Fruit fly (Drosophila melanogaster) whole organism, embryonic: ENCODE results near the gene BORCS5.

Experiments used
- B-H2 ChIP-seq: fragments of 200-800 bp; sonication (Bioruptor generic); optimal IDR thresholded peaks from 2 replicates; lab custom pipeline; 2018; ENCODE audit warnings: missing biosample characterization, mild to moderate bottlenecking, missing genetic modification characterization
- CG10321 ChIP-seq: fragments of 200-800 bp; sonication (Bioruptor generic); IDR thresholded peaks from 2 replicates; pipeline ENCODE4 v1.3.6; 2022; ENCODE audit warnings: missing biosample characterization, missing genetic modification characterization
- CG15011 ChIP-seq: fragments of 200-800 bp; sonication (Bioruptor generic); optimal IDR thresholded peaks from 3 replicates; lab custom pipeline; 2018; ENCODE audit warnings: missing biosample characterization, mild to moderate bottlenecking, missing genetic modification characterization
- CG15073 ChIP-seq: fragments of 200-800 bp; sonication (Bioruptor generic); optimal IDR thresholded peaks from 2 replicates; lab custom pipeline; 2016; ENCODE audit warnings: missing biosample characterization, missing genetic modification characterization
- CG16815 ChIP-seq: fragments of 200-800 bp; sonication (Bioruptor generic); optimal IDR thresholded peaks from 3 replicates; lab custom pipeline; 2017; ENCODE audit warnings: missing biosample characterization, mild to moderate bottlenecking, missing genetic modification characterization
- CG17359 ChIP-seq: fragments of 200-800 bp; sonication (Bioruptor generic); optimal IDR thresholded peaks from 3 replicates; lab custom pipeline; 2018; ENCODE audit warnings: missing biosample characterization, mild to moderate bottlenecking, missing genetic modification characterization, moderate library complexity
- CG17802 ChIP-seq: fragments of 200-800 bp; sonication (Bioruptor generic); optimal IDR thresholded peaks from 2 replicates; lab custom pipeline; 2018; ENCODE audit warnings: missing biosample characterization, mild to moderate bottlenecking, missing genetic modification characterization, moderate library complexity
- CG1792 ChIP-seq: fragments of 200-800 bp; sonication (Bioruptor generic); optimal IDR thresholded peaks from 2 replicates; lab custom pipeline; 2016; ENCODE audit warnings: missing biosample characterization, missing genetic modification characterization
- CG3995 ChIP-seq: fragments of 200-800 bp; sonication (Bioruptor generic); optimal IDR thresholded peaks from 3 replicates; lab custom pipeline; 2016; ENCODE audit warnings: missing biosample characterization, missing genetic modification characterization
- CG4282 ChIP-seq: fragments of 200-800 bp; sonication (Bioruptor generic); optimal IDR thresholded peaks from 2 replicates; lab custom pipeline; 2016; ENCODE audit warnings: missing biosample characterization, missing genetic modification characterization
- CG4328 ChIP-seq: fragments of 200-800 bp; sonication (Bioruptor generic); optimal IDR thresholded peaks from 3 replicates; lab custom pipeline; 2017; ENCODE audit warnings: missing biosample characterization, missing genetic modification reagents, missing genetic modification characterization
- CG6689 ChIP-seq: fragments of 200-800 bp; sonication (Bioruptor generic); IDR thresholded peaks from 2 replicates; pipeline ENCODE4 v1.3.6; 2022; ENCODE audit warnings: missing biosample characterization, missing genetic modification characterization
- CG7745 ChIP-seq: fragments of 200-800 bp; sonication (Bioruptor generic); optimal IDR thresholded peaks from 2 replicates; lab custom pipeline; 2018; ENCODE audit warnings: missing biosample characterization, mild to moderate bottlenecking, missing genetic modification characterization, moderate library complexity
- CG9437 ChIP-seq: fragments of 200-800 bp; sonication (Bioruptor generic); optimal IDR thresholded peaks from 2 replicates; lab custom pipeline; 2018; ENCODE audit warnings: missing biosample characterization, mild to moderate bottlenecking, missing genetic modification characterization
- Dad ChIP-seq: fragments of 200-800 bp; sonication (Bioruptor generic); optimal IDR thresholded peaks from 3 replicates; lab custom pipeline; 2016; ENCODE audit warnings: missing biosample characterization, missing genetic modification characterization
- Dbx ChIP-seq: fragments of 200-800 bp; sonication (Bioruptor generic); IDR thresholded peaks from 3 replicates; pipeline ENCODE4 v1.3.6; 2022; ENCODE audit warnings: missing biosample characterization, missing genetic modification characterization
- Dip3 ChIP-seq: fragments of 200-800 bp; sonication (Bioruptor generic); optimal IDR thresholded peaks from 3 replicates; lab custom pipeline; 2016; ENCODE audit warnings: missing biosample characterization, missing genetic modification characterization
- Fer2 ChIP-seq: fragments of 200-800 bp; sonication (Bioruptor generic); optimal IDR thresholded peaks from 2 replicates; lab custom pipeline; 2018; ENCODE audit warnings: missing biosample characterization, mild to moderate bottlenecking, missing genetic modification characterization, moderate library complexity
- HHEX ChIP-seq: fragments of 200-800 bp; sonication (Bioruptor generic); optimal IDR thresholded peaks from 3 replicates; lab custom pipeline; 2017; ENCODE audit warnings: missing biosample characterization, mild to moderate bottlenecking, missing genetic modification characterization, missing genetic modification reagents
- HLH4C ChIP-seq: fragments of 200-800 bp; sonication (Bioruptor generic); IDR thresholded peaks from 3 replicates; pipeline ENCODE4 v1.3.6; 2022; ENCODE audit warnings: missing biosample characterization, missing genetic modification characterization; ENCODE audit not compliant: partially characterized antibody
- HLH54F ChIP-seq: fragments of 200-800 bp; sonication (Bioruptor generic); optimal IDR thresholded peaks from 3 replicates; lab custom pipeline; 2016; ENCODE audit warnings: missing biosample characterization, missing genetic modification characterization
- Hey ChIP-seq: fragments of 200-800 bp; sonication (Bioruptor generic); optimal IDR thresholded peaks from 3 replicates; lab custom pipeline; 2018; ENCODE audit warnings: missing biosample characterization, mild to moderate bottlenecking, missing genetic modification characterization
- Hr39 ChIP-seq: fragments of >200 bp; optimal IDR thresholded peaks from 2 replicates; lab custom pipeline; 2017
- Hsf ChIP-seq: fragments of 200-800 bp; sonication (Bioruptor generic); optimal IDR thresholded peaks from 3 replicates; lab custom pipeline; 2016; ENCODE audit warnings: missing biosample characterization, missing genetic modification characterization
- MBD-R2 ChIP-seq: fragments of 200-800 bp; sonication (Bioruptor generic); IDR thresholded peaks from 2 replicates; pipeline ENCODE4 v1.3.6; 2022; ENCODE audit warnings: missing biosample characterization, missing genetic modification characterization
- Max ChIP-seq: fragments of 200-800 bp; sonication (Bioruptor generic); optimal IDR thresholded peaks from 2 replicates; lab custom pipeline; 2016; ENCODE audit warnings: missing biosample characterization, mild to moderate bottlenecking, missing genetic modification characterization
- NC2β ChIP-seq: fragments of 200-800 bp; sonication (Bioruptor generic); optimal IDR thresholded peaks from 2 replicates; lab custom pipeline; 2016; ENCODE audit warnings: missing biosample characterization, missing genetic modification characterization
- NFAT ChIP-seq: fragments of 200-800 bp; sonication (Bioruptor generic); IDR thresholded peaks from 2 replicates; pipeline ENCODE4 v1.3.6; 2022; ENCODE audit warnings: missing biosample characterization, missing genetic modification characterization
- Nf-YB ChIP-seq: fragments of 200-800 bp; sonication (Bioruptor generic); optimal IDR thresholded peaks from 3 replicates; lab custom pipeline; 2019; ENCODE audit warnings: missing biosample characterization, mild to moderate bottlenecking, missing genetic modification characterization, moderate library complexity
- PHDP ChIP-seq: fragments of 200-800 bp; sonication (Bioruptor generic); optimal IDR thresholded peaks from 3 replicates; lab custom pipeline; 2018; ENCODE audit warnings: missing biosample characterization, mild to moderate bottlenecking, missing genetic modification characterization, moderate library complexity
- Stat92E ChIP-seq, 3 experiments: fragments of >200 bp in 2 of 3; fragments of 200-800 bp in 1 of 3; sonication (Bioruptor generic) in 1 of 3; optimal IDR thresholded peaks; 2 replicates each; lab custom pipeline; 2017 to 2019; ENCODE audit warnings: missing biosample characterization in 3 of 3, missing genetic modification characterization in 3 of 3, mild to moderate bottlenecking in 1 of 3, moderate library complexity in 1 of 3
- Vsx1 ChIP-seq: fragments of 200-800 bp; sonication (Bioruptor generic); optimal IDR thresholded peaks from 2 replicates; lab custom pipeline; 2017; ENCODE audit warnings: missing biosample characterization, mild to moderate bottlenecking, missing genetic modification characterization, missing genetic modification reagents
- al ChIP-seq: fragments of 200-800 bp; sonication (Bioruptor generic); IDR thresholded peaks from 2 replicates; pipeline ENCODE4 v1.3.6; 2022; ENCODE audit warnings: missing biosample characterization, missing genetic modification characterization
- bab2 ChIP-seq: fragments of 200-800 bp; sonication (Bioruptor generic); optimal IDR thresholded peaks from 2 replicates; lab custom pipeline; 2016; ENCODE audit warnings: missing biosample characterization, missing genetic modification characterization
- btn ChIP-seq: fragments of 200-800 bp; sonication (Bioruptor generic); optimal IDR thresholded peaks from 2 replicates; lab custom pipeline; 2016; ENCODE audit warnings: missing biosample characterization, missing genetic modification characterization
- crc ChIP-seq: fragments of 200-800 bp; sonication (Bioruptor generic); optimal IDR thresholded peaks from 2 replicates; lab custom pipeline; 2016; ENCODE audit warnings: missing biosample characterization, missing genetic modification characterization
- dan ChIP-seq: fragments of 200-800 bp; sonication (Bioruptor generic); IDR thresholded peaks from 2 replicates; pipeline ENCODE4 v1.3.6; 2022; ENCODE audit warnings: missing biosample characterization, missing genetic modification characterization
- disco-r ChIP-seq: fragments of 200-800 bp; sonication (Bioruptor generic); optimal IDR thresholded peaks from 2 replicates; lab custom pipeline; 2016; ENCODE audit warnings: missing biosample characterization, missing genetic modification characterization
- dpn ChIP-seq, 2 experiments: fragments of 200-800 bp; sonication (Bioruptor generic); optimal IDR thresholded peaks; 3 replicates each; lab custom pipeline; 2016; ENCODE audit warnings: missing biosample characterization in 2 of 2, missing genetic modification characterization in 2 of 2
- ewg ChIP-seq: fragments of 200-800 bp; sonication (Bioruptor generic); optimal IDR thresholded peaks from 3 replicates; lab custom pipeline; 2017; ENCODE audit warnings: mild to moderate bottlenecking, missing biosample characterization, missing genetic modification reagents, missing genetic modification characterization
- fu2 ChIP-seq: fragments of 200-800 bp; sonication (Bioruptor generic); optimal IDR thresholded peaks from 2 replicates; lab custom pipeline; 2016; ENCODE audit warnings: missing biosample characterization, missing genetic modification characterization
- jumu ChIP-seq: fragments of 200-800 bp; sonication (Bioruptor generic); optimal IDR thresholded peaks from 3 replicates; lab custom pipeline; 2016; ENCODE audit warnings: missing biosample characterization, missing genetic modification characterization
- knrl ChIP-seq: fragments of 200-800 bp; sonication (Bioruptor generic); IDR thresholded peaks from 3 replicates; pipeline ENCODE4 v1.3.6; 2022; ENCODE audit warnings: missing biosample characterization, missing genetic modification characterization; ENCODE audit not compliant: partially characterized antibody
- lola ChIP-seq, 3 experiments: fragments of >200 bp in 2 of 3; fragments of 200-800 bp in 1 of 3; sonication (Bioruptor generic) in 1 of 3; optimal IDR thresholded peaks; 2 replicates each; lab custom pipeline; 2017 to 2019; ENCODE audit warnings: missing biosample characterization in 3 of 3, missing genetic modification characterization in 3 of 3, mild to moderate bottlenecking in 1 of 3, moderate library complexity in 1 of 3
- p53 ChIP-seq: fragments of 200-800 bp; sonication (Bioruptor generic); optimal IDR thresholded peaks from 2 replicates; lab custom pipeline; 2016; ENCODE audit warnings: missing biosample characterization, missing genetic modification characterization
- pum ChIP-seq: fragments of 200-800 bp; sonication (Bioruptor generic); optimal IDR thresholded peaks from 2 replicates; lab custom pipeline; 2016; ENCODE audit warnings: missing biosample characterization, missing genetic modification characterization
- ranshi ChIP-seq: fragments of 200-800 bp; sonication (Bioruptor generic); IDR thresholded peaks from 2 replicates; pipeline ENCODE4 v1.3.6; 2022; ENCODE audit warnings: missing biosample characterization, missing genetic modification characterization
- schlank ChIP-seq: fragments of 200-800 bp; sonication (Bioruptor generic); optimal IDR thresholded peaks from 2 replicates; lab custom pipeline; 2018; ENCODE audit warnings: missing biosample characterization, mild to moderate bottlenecking, missing genetic modification characterization
- shn ChIP-seq: fragments of 200-800 bp; sonication (Bioruptor generic); optimal IDR thresholded peaks from 3 replicates; lab custom pipeline; 2016; ENCODE audit warnings: missing biosample characterization, missing genetic modification characterization
- tin ChIP-seq: fragments of 200-800 bp; sonication (Bioruptor generic); optimal IDR thresholded peaks from 3 replicates; lab custom pipeline; 2016; ENCODE audit warnings: missing biosample characterization, missing genetic modification characterization
- z ChIP-seq: fragments of 200-800 bp; sonication (Bioruptor generic); IDR thresholded peaks from 3 replicates; pipeline ENCODE4 v1.3.6; 2022; ENCODE audit warnings: missing biosample characterization, missing genetic modification characterization
- zfh2 ChIP-seq: fragments of 200-800 bp; sonication (Bioruptor generic); optimal IDR thresholded peaks from 2 replicates; lab custom pipeline; 2016; ENCODE audit warnings: missing biosample characterization, missing genetic modification characterization

The BORCS5 gene

DNA sequence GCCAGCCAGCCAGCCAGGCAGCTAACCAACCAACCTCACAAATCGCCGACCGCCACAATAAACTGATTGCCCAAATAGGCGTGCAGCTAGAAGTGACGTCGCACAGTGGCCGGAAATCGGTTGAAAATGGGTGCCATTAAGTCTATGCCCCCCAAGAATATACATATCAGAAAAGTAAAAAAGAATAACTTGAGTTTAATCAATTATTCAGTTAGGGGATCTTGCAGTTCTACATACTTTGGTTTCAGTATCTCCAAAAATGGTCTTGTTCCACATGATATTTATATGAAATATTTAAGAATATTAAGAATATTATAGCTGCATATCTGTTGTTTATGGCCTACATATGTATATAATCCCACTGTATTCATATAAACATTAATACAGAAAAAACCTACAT, 12.8 kb upstream of the BORCS5 start (continued):
- TF ChIP-seq Fer2 (tag; lab: Kevin White, UChicago) (peak; percentile 27), B-H2 (GFP tag; lab: Kevin White, UChicago) (peak; percentile 18), CG1792 (GFP tag; lab: Kevin White, UChicago) (no peak), pum (no peak), crc (GFP tag; lab: Kevin White, UChicago) (no peak), CG6689 (GFP tag; lab: Robert Waterston, UW) (peak; percentile 33; the same call in 1 of the 2 replicates), ranshi (GFP tag; lab: Robert Waterston, UW) (peak; percentile 41; the same call in 1 of the 2 replicates), CG17359 (peak; percentile 37), NFAT (GFP tag; lab: Robert Waterston, UW) (no peak), CG15011 (GFP tag; lab: Kevin White, UChicago) (no peak), HLH4C (GFP tag; lab: Robert Waterston, UW) (no peak), btn (GFP tag; lab: Kevin White, UChicago) (no peak), Hey (tag; lab: Kevin White, UChicago) (peak; percentile 2), shn (GFP tag; lab: Kevin White, UChicago) (no peak), z (no peak), dan (GFP tag; lab: Robert Waterston, UW) (no peak), PHDP (peak; percentile 64), schlank (tag; lab: Kevin White, UChicago) (no peak), Dad (GFP tag; lab: Kevin White, UChicago) (no peak), CG10321 (no peak), Hr39 (lab: Kevin White, UChicago) (no peak), ewg (GFP tag; lab: Kevin White, UChicago) (peak; percentile 6), Vsx1 (GFP tag; lab: Kevin White, UChicago) (no peak), Hsf (GFP tag; lab: Kevin White, UChicago) (no peak), knrl (no peak), CG17802 (tag; lab: Kevin White, UChicago) (no peak), lola (GFP tag; optimal IDR thresholded peaks at IDR 0.05; lab: Kevin White, UChicago) (no peak), zfh2 (GFP tag; lab: Kevin White, UChicago) (peak; percentile 17), disco-r (no peak), al (no peak), CG9437 (GFP tag; lab: Kevin White, UChicago) (peak; percentile 16), dpn (GFP tag; optimal IDR thresholded peaks at IDR 0.05; lab: Kevin White, UChicago) (peak in 1 of 2 experiments; percentile 37), bab2 (GFP tag; lab: Kevin White, UChicago) (no peak), jumu (GFP tag; lab: Kevin White, UChicago) (no peak), NC2β (GFP tag; lab: Kevin White, UChicago) (no peak), CG4282 (GFP tag; lab: Kevin White, UChicago) (peak; percentile 16), Dbx (GFP tag; lab: Robert Waterston, UW) (peak; percentile 44; the same call in 1 of the 3 replicates), Max (GFP tag; lab: Kevin White, UChicago) (no peak), CG3995 (GFP tag; lab: Kevin White, UChicago) (no peak), HHEX (GFP tag; lab: Kevin White, UChicago) (peak; percentile 48), p53 (GFP tag; lab: Kevin White, UChicago) (no peak), MBD-R2 (GFP tag; lab: Robert Waterston, UW) (peak; percentile 23; the same call in 1 of the 2 replicates), CG4328 (GFP tag; lab: Kevin White, UChicago) (peak; percentile 46), CG15073 (GFP tag; lab: Kevin White, UChicago) (no peak), Nf-YB (no peak), HLH54F (GFP tag; lab: Kevin White, UChicago) (no peak), Stat92E (GFP tag; optimal IDR thresholded peaks at IDR 0.05; lab: Kevin White, UChicago) (no peak), CG16815 (GFP tag; lab: Kevin White, UChicago) (no peak), CG7745 (tag; lab: Kevin White, UChicago) (no peak), fu2 (GFP tag; lab: Kevin White, UChicago) (no peak), tin (GFP tag; lab: Kevin White, UChicago) (no peak), Dip3 (GFP tag; lab: Kevin White, UChicago) (peak; percentile 10)
